Worm (Caenorhabditis elegans): ENCODE measurements around the gene abcf-3.

abcf-3 gene

ce11 chrIII:6157708-6158321 is 15.4 kb upstream of the abcf-3 start, which contains the start of gene anmt-2:
TSS of gene anmt-2 (minus strand) at chrIII:6157758.
- TF ChIP-seq nhr-47 (tag; optimal IDR thresholded peaks at IDR 0.05): no peak
- TF ChIP-seq ces-1 (GFP tag; optimal IDR thresholded peaks at IDR 0.05): no peak
- TF ChIP-seq ztf-4 (tag; optimal IDR thresholded peaks at IDR 0.05): no peak
- no peak for TF ChIP-seq nhr-20 (tag; optimal IDR thresholded peaks at IDR 0.05)
- no peak for TF ChIP-seq ceh-82 (tag; optimal IDR thresholded peaks at IDR 0.05)
- no peak for TF ChIP-seq ceh-88 (GFP tag; IDR thresholded peaks at IDR 0.05)
- TF ChIP-seq unc-130 (tag; optimal IDR thresholded peaks at IDR 0.05): no peak
- TF ChIP-seq jun-1 (tag; optimal IDR thresholded peaks at IDR 0.05): no peak
- no peak for TF ChIP-seq elt-3 (tag; optimal IDR thresholded peaks at IDR 0.05)
- TF ChIP-seq Y116A8C.19 (tag; optimal IDR thresholded peaks at IDR 0.05; ENCODE audit: borderline replicate concordance): no peak
- no peak; the same call in 1 of the 2 replicates for TF ChIP-seq nhr-19 (GFP tag; conservative IDR thresholded peaks at IDR 0.05)
- TF ChIP-seq pag-3 (tag; optimal IDR thresholded peaks at IDR 0.05; ENCODE audit: borderline replicate concordance, insufficient read depth): no peak
- no peak for TF ChIP-seq nhr-84 (tag; optimal IDR thresholded peaks at IDR 0.05)
- no peak for TF ChIP-seq nhr-76 (tag; optimal IDR thresholded peaks at IDR 0.05)
- TF ChIP-seq ceh-63 (GFP tag; optimal IDR thresholded peaks at IDR 0.05): no peak
- TF ChIP-seq unc-86 (tag; optimal IDR thresholded peaks at IDR 0.05): no peak
- peak; percentile 50 for TF ChIP-seq lin-14 (GFP tag; optimal IDR thresholded peaks at IDR 0.05)
- no peak for TF ChIP-seq aly-2 (tag; optimal IDR thresholded peaks at IDR 0.05)
- peak; percentile 15 for TF ChIP-seq snu-23 (GFP tag; optimal IDR thresholded peaks at IDR 0.05)
- no peak for TF ChIP-seq tlp-1 (tag; optimal IDR thresholded peaks at IDR 0.05)
- peak in 1 of 2 experiments; percentile 15 for TF ChIP-seq lsy-2 (tag; optimal IDR thresholded peaks at IDR 0.05)
- no peak for TF ChIP-seq pax-3 (tag; optimal IDR thresholded peaks at IDR 0.05)
- no peak for TF ChIP-seq mep-1 (tag; optimal IDR thresholded peaks at IDR 0.05)
- no peak for TF ChIP-seq dpl-1 (GFP tag; optimal IDR thresholded peaks at IDR 0.05)
- no peak for TF ChIP-seq C04F5.9 (tag; optimal IDR thresholded peaks at IDR 0.05)
- TF ChIP-seq nhr-90 (tag; optimal IDR thresholded peaks at IDR 0.05; ENCODE audit: poor library complexity): no peak
- TF ChIP-seq hlh-17 (GFP tag; optimal IDR thresholded peaks at IDR 0.05; ENCODE audit: borderline replicate concordance): no peak
- no peak for TF ChIP-seq C34B4.2 (tag; optimal IDR thresholded peaks at IDR 0.05)
- no peak for TF ChIP-seq mab-9 (GFP tag; IDR thresholded peaks at IDR 0.05)
- peak; percentile 3 for TF ChIP-seq tbx-2 (tag; optimal IDR thresholded peaks at IDR 0.05)
- no peak for TF ChIP-seq sptf-1 (tag; optimal IDR thresholded peaks at IDR 0.05)
- TF ChIP-seq blmp-1 (tag; optimal IDR thresholded peaks at IDR 0.05): no peak
- peak; percentile 58 for TF ChIP-seq nhr-71 (tag; optimal IDR thresholded peaks at IDR 0.05)
- TF ChIP-seq vab-15 (tag; optimal IDR thresholded peaks at IDR 0.05): no peak
- TF ChIP-seq ets-5 (GFP tag; IDR thresholded peaks at IDR 0.05): no peak
- TF ChIP-seq lir-3 (tag; optimal IDR thresholded peaks at IDR 0.05; ENCODE audit: poor library complexity): no peak
- TF ChIP-seq nhr-28 (tag; optimal IDR thresholded peaks at IDR 0.05): no peak
- no peak for TF ChIP-seq nhr-85 (tag)
- TF ChIP-seq sup-37 (GFP tag; optimal IDR thresholded peaks at IDR 0.05): no peak
- no peak for TF ChIP-seq grh-1 (GFP tag; IDR thresholded peaks at IDR 0.05)
- no peak for TF ChIP-seq lin-15B (tag; optimal IDR thresholded peaks at IDR 0.05)
- no peak for TF ChIP-seq nhr-237 (tag; optimal IDR thresholded peaks at IDR 0.05)
- no peak for TF ChIP-seq egl-13 (tag; optimal IDR thresholded peaks at IDR 0.05)
- TF ChIP-seq dsc-1 (tag; optimal IDR thresholded peaks at IDR 0.05): peak; percentile 43
- no peak for TF ChIP-seq nhr-11 (tag; optimal IDR thresholded peaks at IDR 0.05)
- TF ChIP-seq fkh-8 (tag; optimal IDR thresholded peaks at IDR 0.05): no peak
- TF ChIP-seq sox-4 (tag; optimal IDR thresholded peaks at IDR 0.05): no peak
- TF ChIP-seq unc-98 (GFP tag; IDR thresholded peaks at IDR 0.05): no peak
- no peak for TF ChIP-seq lin-35 (GFP tag; optimal IDR thresholded peaks at IDR 0.05)
- TF ChIP-seq ceh-90 (tag; optimal IDR thresholded peaks at IDR 0.05): no peak
- TF ChIP-seq irx-1 (tag; optimal IDR thresholded peaks at IDR 0.05): no peak
- TF ChIP-seq zip-4 (GFP tag; optimal IDR thresholded peaks at IDR 0.05): no peak
